Fruit fly (Drosophila melanogaster) whole organism, prepupa: ENCODE measurements around the gene msd5.

Source experiments
- Blimp-1 ChIP-seq: fragments of 200-800 bp; sonication (Bioruptor generic); optimal IDR thresholded peaks from 3 replicates; lab custom pipeline; 2017; ENCODE audit warnings: missing biosample characterization, missing genetic modification characterization, mild to moderate bottlenecking, moderate library complexity, missing genetic modification reagents
- CG10631 ChIP-seq: fragments of 200-800 bp; sonication (Bioruptor generic); optimal IDR thresholded peaks from 2 replicates; lab custom pipeline; 2016; ENCODE audit warnings: missing biosample characterization, missing genetic modification characterization
- CG10669 ChIP-seq: fragments of 200-800 bp; sonication (Bioruptor generic); optimal IDR thresholded peaks from 3 replicates; lab custom pipeline; 2018; ENCODE audit warnings: missing biosample characterization, mild to moderate bottlenecking, missing genetic modification characterization, moderate library complexity
- CG11294 ChIP-seq: fragments of 200-800 bp; sonication (Bioruptor generic); IDR thresholded peaks from 2 replicates; pipeline ENCODE4 v1.3.6; 2022; ENCODE audit warnings: missing biosample characterization, missing genetic modification characterization
- CG11762 ChIP-seq: fragments of 200-800 bp; sonication (Bioruptor generic); optimal IDR thresholded peaks from 3 replicates; lab custom pipeline; 2016; ENCODE audit warnings: missing biosample characterization, missing genetic modification characterization; ENCODE audit not compliant: insufficient read depth
- CG11902 ChIP-seq: fragments of 200-800 bp; sonication (Bioruptor generic); optimal IDR thresholded peaks from 3 replicates; lab custom pipeline; 2016; ENCODE audit warnings: missing biosample characterization, missing genetic modification characterization
- CG15336 ChIP-seq: fragments of 200-800 bp; sonication (Bioruptor generic); IDR thresholded peaks from 2 replicates; pipeline ENCODE4 v1.3.6; 2022; ENCODE audit warnings: missing biosample characterization, missing genetic modification characterization
- CG1621 ChIP-seq: fragments of 200-800 bp; sonication (Bioruptor generic); optimal IDR thresholded peaks from 3 replicates; lab custom pipeline; 2018; ENCODE audit warnings: missing biosample characterization, mild to moderate bottlenecking, missing genetic modification characterization
- CG32006 ChIP-seq: fragments of 200-800 bp; sonication (Bioruptor generic); optimal IDR thresholded peaks from 3 replicates; lab custom pipeline; 2017; ENCODE audit warnings: missing biosample characterization, mild to moderate bottlenecking, missing genetic modification characterization
- CG3919 ChIP-seq: fragments of 200-800 bp; sonication (Bioruptor generic); optimal IDR thresholded peaks from 3 replicates; lab custom pipeline; 2016; ENCODE audit warnings: missing biosample characterization, missing genetic modification characterization
- CG6163 ChIP-seq: fragments of 200-800 bp; sonication (Bioruptor generic); IDR thresholded peaks from 3 replicates; pipeline ENCODE4 v1.3.6; 2022; ENCODE audit warnings: missing biosample characterization, missing genetic modification characterization
- CG6792 ChIP-seq: fragments of 200-800 bp; sonication (Bioruptor generic); optimal IDR thresholded peaks from 3 replicates; lab custom pipeline; 2016; ENCODE audit warnings: missing biosample characterization, missing genetic modification characterization
- CG6808 ChIP-seq: fragments of 200-800 bp; sonication (Bioruptor generic); optimal IDR thresholded peaks from 3 replicates; lab custom pipeline; 2017; ENCODE audit warnings: missing biosample characterization, missing genetic modification characterization, mild to moderate bottlenecking, moderate library complexity, missing genetic modification reagents
- CG6854 ChIP-seq: fragments of 200-800 bp; sonication (Bioruptor generic); optimal IDR thresholded peaks from 2 replicates; lab custom pipeline; 2017; ENCODE audit warnings: missing biosample characterization, mild to moderate bottlenecking, missing genetic modification characterization
- CG7368 ChIP-seq: fragments of 200-800 bp; sonication (Bioruptor generic); optimal IDR thresholded peaks from 3 replicates; lab custom pipeline; 2016; ENCODE audit warnings: missing biosample characterization, missing genetic modification characterization
- CG8119 ChIP-seq: fragments of 200-800 bp; sonication (Bioruptor generic); IDR thresholded peaks from 3 replicates; pipeline ENCODE4 v1.3.6; 2022; ENCODE audit warnings: missing biosample characterization, missing genetic modification characterization
- CG8319 ChIP-seq: fragments of 200-800 bp; sonication (Bioruptor generic); optimal IDR thresholded peaks from 3 replicates; lab custom pipeline; 2016; ENCODE audit warnings: missing biosample characterization, missing genetic modification characterization
- CG8632 ChIP-seq: fragments of 200-800 bp; sonication (Bioruptor generic); optimal IDR thresholded peaks from 3 replicates; lab custom pipeline; 2016; ENCODE audit warnings: missing biosample characterization, missing genetic modification characterization
- CG9139 ChIP-seq: fragments of 200-800 bp; sonication (Bioruptor generic); optimal IDR thresholded peaks from 3 replicates; lab custom pipeline; 2017; ENCODE audit warnings: missing biosample characterization, mild to moderate bottlenecking, missing genetic modification characterization
- Eip75B ChIP-seq: fragments of 200-800 bp; sonication (Bioruptor generic); optimal IDR thresholded peaks from 3 replicates; lab custom pipeline; 2016; ENCODE audit warnings: missing biosample characterization, missing genetic modification characterization
- Eip78C ChIP-seq: fragments of 200-800 bp; sonication (Bioruptor generic); peaks from one replicate; lab custom pipeline; 2016; ENCODE audit warnings: missing biosample characterization, missing genetic modification characterization
- Ets96B ChIP-seq: fragments of 200-800 bp; optimal IDR thresholded peaks from 2 replicates; lab custom pipeline; 2019; ENCODE audit warnings: missing biosample characterization, mild to moderate bottlenecking, missing genetic modification characterization, moderate library complexity
- Hr38 ChIP-seq: sonication (Bioruptor generic); optimal IDR thresholded peaks from 2 replicates; lab custom pipeline; 2016; ENCODE audit warnings: missing biosample characterization, missing genetic modification characterization
- Hr4 ChIP-seq: fragments of 200-800 bp; sonication (Bioruptor generic); optimal IDR thresholded peaks from 3 replicates; lab custom pipeline; 2016; ENCODE audit warnings: missing biosample characterization, missing genetic modification characterization
- Lpt ChIP-seq: fragments of 200-800 bp; sonication (Bioruptor generic); optimal IDR thresholded peaks from 3 replicates; lab custom pipeline; 2016; ENCODE audit warnings: missing biosample characterization, missing genetic modification characterization
- Sox15 ChIP-seq: fragments of 200-800 bp; sonication (Bioruptor generic); optimal IDR thresholded peaks from 3 replicates; lab custom pipeline; 2016; ENCODE audit warnings: missing biosample characterization, missing genetic modification characterization
- achi ChIP-seq: fragments of 200-800 bp; sonication (Bioruptor generic); optimal IDR thresholded peaks from 3 replicates; lab custom pipeline; 2016; ENCODE audit warnings: missing biosample characterization, missing genetic modification characterization
- dac ChIP-seq: fragments of 200-800 bp; sonication (Bioruptor generic); optimal IDR thresholded peaks from 2 replicates; lab custom pipeline; 2017; ENCODE audit warnings: missing biosample characterization, mild to moderate bottlenecking, missing genetic modification characterization
- dsx ChIP-seq: fragments of 200-800 bp; optimal IDR thresholded peaks from 3 replicates; lab custom pipeline; 2019; ENCODE audit warnings: missing biosample characterization, mild to moderate bottlenecking, missing genetic modification characterization, moderate library complexity; ENCODE audit not compliant: poor library complexity, severe bottlenecking
- eg ChIP-seq: fragments of 200-800 bp; sonication (Bioruptor generic); IDR thresholded peaks from 3 replicates; pipeline ENCODE4 v1.3.6; 2022; ENCODE audit warnings: missing biosample characterization, missing genetic modification characterization
- fd59A ChIP-seq: fragments of 200-800 bp; sonication (Bioruptor generic); optimal IDR thresholded peaks from 2 replicates; lab custom pipeline; 2017; ENCODE audit warnings: missing biosample characterization, mild to moderate bottlenecking, missing genetic modification characterization, missing genetic modification reagents
- fkh ChIP-seq: fragments of 200-800 bp; sonication (Bioruptor generic); optimal IDR thresholded peaks from 3 replicates; lab custom pipeline; 2017; ENCODE audit warnings: missing biosample characterization, mild to moderate bottlenecking, missing genetic modification characterization, moderate library complexity
- lz ChIP-seq: fragments of 200-800 bp; sonication (Bioruptor generic); optimal IDR thresholded peaks from 3 replicates; lab custom pipeline; 2016; ENCODE audit warnings: missing biosample characterization, missing genetic modification characterization
- pdm3 ChIP-seq: fragments of 200-800 bp; sonication (Bioruptor generic); optimal IDR thresholded peaks from 3 replicates; lab custom pipeline; 2016; ENCODE audit warnings: missing biosample characterization, missing genetic modification characterization
- salr ChIP-seq, 2 experiments: fragments of 200-800 bp; sonication (Bioruptor generic); optimal IDR thresholded peaks; 3 replicates each; lab custom pipeline; 2016 to 2018; ENCODE audit warnings: missing biosample characterization in 2 of 2, missing genetic modification characterization in 2 of 2, mild to moderate bottlenecking in 1 of 2
- ss ChIP-seq, 2 experiments: fragments of 200-800 bp; sonication (Bioruptor generic); optimal IDR thresholded peaks; 2 replicates in 1 of 2; 3 replicates in 1 of 2; lab custom pipeline; 2017 to 2018; ENCODE audit warnings: mild to moderate bottlenecking in 2 of 2, missing biosample characterization in 2 of 2, missing genetic modification characterization in 2 of 2, moderate library complexity in 1 of 2
- svp ChIP-seq: fragments of 200-800 bp; sonication (Bioruptor generic); peaks from one replicate; lab custom pipeline; 2016; ENCODE audit warnings: missing biosample characterization, missing genetic modification characterization
- topi ChIP-seq: fragments of 200-800 bp; sonication (Bioruptor generic); optimal IDR thresholded peaks from 3 replicates; lab custom pipeline; 2016; ENCODE audit warnings: missing biosample characterization, missing genetic modification characterization

The msd5 gene

DNA sequence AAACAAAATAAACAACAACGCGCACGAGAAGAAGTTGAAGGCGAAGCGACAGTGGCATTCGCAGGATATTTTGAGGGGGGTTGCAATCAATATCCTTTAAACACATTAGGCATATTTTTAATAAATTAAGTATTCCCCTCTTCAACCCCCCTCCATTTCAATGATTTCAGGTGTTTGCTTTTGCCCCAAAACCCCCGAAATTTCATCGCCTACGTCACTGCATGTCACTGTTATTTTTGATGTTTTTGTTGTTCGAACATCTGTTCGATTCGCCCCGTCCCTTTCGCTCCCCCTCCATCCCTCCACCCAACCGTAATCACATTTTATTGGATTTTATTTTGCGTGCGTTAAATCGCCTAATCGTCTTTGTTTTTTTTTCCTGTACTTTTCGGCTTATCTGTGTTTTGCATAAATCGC, 35.3 kb upstream of the msd5 start (continued):
- peak; percentile 43; the same call in 1 of the 2 replicates for TF ChIP-seq CG11294 (GFP tag; lab: Robert Waterston, UW)
- peak; percentile 34 for TF ChIP-seq CG11762
- TF ChIP-seq CG7368 (GFP tag; lab: Kevin White, UChicago), result peak; percentile 61
- peak; percentile 7 for TF ChIP-seq CG6808 (GFP tag; lab: Kevin White, UChicago)
- peak; percentile 32 for TF ChIP-seq CG10669 (GFP tag; lab: Kevin White, UChicago)
- peak; percentile 67 for TF ChIP-seq Eip75B (GFP tag; lab: Kevin White, UChicago)
- TF ChIP-seq topi (GFP tag; lab: Kevin White, UChicago), result peak; percentile 83
- peak; percentile 33 for TF ChIP-seq Blimp-1 (GFP tag; lab: Kevin White, UChicago)
- TF ChIP-seq CG8319, result peak; percentile 72
- no peak for TF ChIP-seq salr (GFP tag; optimal IDR thresholded peaks at IDR 0.05; lab: Kevin White, UChicago)
- peak; percentile 29 for TF ChIP-seq Ets96B (tag; lab: Kevin White, UChicago)
- no peak for TF ChIP-seq dac (GFP tag; lab: Kevin White, UChicago)
- peak; percentile 95 for TF ChIP-seq svp
- peak; percentile 1 for TF ChIP-seq CG1621
- TF ChIP-seq CG9139, result peak; percentile 2
- peak; percentile 15 for TF ChIP-seq fd59A
- peak; percentile 74 for TF ChIP-seq CG8632 (GFP tag; lab: Kevin White, UChicago)
- TF ChIP-seq pdm3 (GFP tag; lab: Kevin White, UChicago), result peak; percentile 64
- TF ChIP-seq CG11902 (GFP tag; lab: Kevin White, UChicago), result peak; percentile 68
- TF ChIP-seq Hr38 (GFP tag; lab: Kevin White, UChicago), result no peak
- TF ChIP-seq CG3919 (GFP tag; lab: Kevin White, UChicago), result peak; percentile 68
- peak; percentile 94 for TF ChIP-seq Eip78C (GFP tag; lab: Kevin White, UChicago)

DNA sequence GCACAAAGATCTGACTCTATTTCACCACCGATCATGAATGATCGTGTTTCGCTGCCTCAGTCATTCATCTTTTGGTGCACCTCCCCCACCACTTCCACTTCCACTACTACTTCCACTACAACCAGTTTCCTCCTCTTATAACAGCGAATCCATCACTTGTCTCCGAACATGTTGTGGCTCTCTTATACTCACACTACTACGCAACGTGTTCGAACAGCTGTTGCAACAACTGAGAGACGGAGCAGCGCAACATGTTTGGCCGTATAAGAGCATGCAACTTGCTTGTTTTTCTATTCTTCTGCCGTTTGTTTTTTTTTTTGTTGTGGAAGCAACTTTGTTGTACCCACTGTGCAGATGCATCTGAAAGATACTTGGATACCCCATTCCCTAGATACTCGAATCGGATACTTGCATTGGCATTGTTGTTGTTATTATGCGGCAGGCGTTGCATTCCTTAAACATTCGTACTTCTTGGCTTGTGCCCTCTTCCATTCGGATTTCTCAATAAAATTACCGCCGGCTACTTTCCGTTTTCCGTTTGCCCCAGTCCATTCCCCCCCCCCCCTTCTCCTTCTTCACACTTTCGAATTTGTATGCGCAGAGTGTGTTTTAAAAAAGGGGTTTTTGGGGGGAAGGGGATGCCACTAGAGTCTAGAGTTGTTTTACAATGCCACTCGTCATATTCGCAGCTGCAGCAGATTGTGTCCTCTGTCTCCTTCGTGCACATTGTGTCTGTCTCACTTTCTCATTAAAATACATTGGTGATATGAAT, 34.1 kb upstream of the msd5 start:
- TF ChIP-seq Lpt (GFP tag; lab: Kevin White, UChicago), result no peak
- TF ChIP-seq CG32006 (GFP tag; lab: Kevin White, UChicago), result peak; percentile 16
- peak; percentile 69 to 72 for TF ChIP-seq ss (GFP tag; optimal IDR thresholded peaks at IDR 0.05; lab: Kevin White, UChicago)
- TF ChIP-seq eg (GFP tag; lab: Robert Waterston, UW), result peak; percentile 79
- no peak for TF ChIP-seq Sox15 (GFP tag; lab: Kevin White, UChicago)
- peak; percentile 96 for TF ChIP-seq dsx
- no peak for TF ChIP-seq Hr4 (GFP tag; lab: Kevin White, UChicago)
- no peak for TF ChIP-seq CG10631 (GFP tag; lab: Kevin White, UChicago)
- peak; percentile 47 for TF ChIP-seq CG1621
- TF ChIP-seq CG6163 (GFP tag; lab: Robert Waterston, UW), result peak; percentile 86
- peak; percentile 3 for TF ChIP-seq CG6808 (GFP tag; lab: Kevin White, UChicago)
- TF ChIP-seq CG9139, result peak; percentile 25
- TF ChIP-seq CG8119 (GFP tag; lab: Robert Waterston, UW), result peak; percentile 58
- TF ChIP-seq CG15336 (GFP tag; lab: Robert Waterston, UW), result peak; percentile 56
- TF ChIP-seq lz, result no peak
- TF ChIP-seq Eip78C (GFP tag; lab: Kevin White, UChicago), result peak; percentile 28

DNA sequence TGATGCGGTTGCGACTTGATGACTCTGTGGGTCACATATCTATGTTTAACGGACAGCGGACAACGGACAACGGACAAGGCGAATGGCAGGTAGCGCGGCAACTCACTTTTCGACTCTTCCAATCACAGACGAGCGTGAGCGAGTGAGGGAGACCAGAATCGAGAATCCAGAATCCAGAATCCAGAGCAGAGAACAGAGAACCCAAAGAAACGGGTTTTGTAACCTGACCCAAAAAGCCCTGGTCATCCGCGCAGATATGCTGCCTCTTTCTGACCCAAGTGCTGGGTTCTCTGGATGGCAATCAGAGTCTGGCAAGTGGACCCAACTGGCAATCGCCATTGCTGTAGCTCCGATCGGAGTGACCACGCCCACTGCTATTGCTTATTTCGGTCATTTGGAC, 31.4 kb upstream of the msd5 start:
- TF ChIP-seq pdm3 (GFP tag; lab: Kevin White, UChicago) (no peak), CG6854 (GFP tag; lab: Kevin White, UChicago) (no peak), fkh (GFP tag; lab: Kevin White, UChicago) (no peak), CG6808 (GFP tag; lab: Kevin White, UChicago) (no peak), achi (GFP tag; lab: Kevin White, UChicago) (no peak), CG6792 (GFP tag; lab: Kevin White, UChicago) (no peak)
